Fruit fly (Drosophila melanogaster): Measurements from ENCODE around the gene CG33178.

Gene CG33178

dm6 chrX:15043013-15043699, 39.5 kb upstream of the CG33178 start (continued):
- TF ChIP-seq net (GFP tag; optimal IDR thresholded peaks at IDR 0.05) (peak; percentile 82), CG32006 (GFP tag; optimal IDR thresholded peaks at IDR 0.05) (peak; percentile 88), Hr4 (GFP tag; optimal IDR thresholded peaks at IDR 0.05) (peak; percentile 85), fd85E (GFP tag; optimal IDR thresholded peaks at IDR 0.05) (no peak), spab (GFP tag; optimal IDR thresholded peaks at IDR 0.05) (peak; percentile 45), vri (GFP tag; optimal IDR thresholded peaks at IDR 0.05) (peak; percentile 64), CG11762 (GFP tag; optimal IDR thresholded peaks at IDR 0.05; ENCODE audit: insufficient read depth) (peak; percentile 35), CG1621 (tag; optimal IDR thresholded peaks at IDR 0.05) (peak; percentile 46), ss (GFP tag; optimal IDR thresholded peaks at IDR 0.05) (no peak), fkh (GFP tag; optimal IDR thresholded peaks at IDR 0.05) (peak; percentile 95), topi (GFP tag; optimal IDR thresholded peaks at IDR 0.05) (peak; percentile 84), Blimp-1 (GFP tag; optimal IDR thresholded peaks at IDR 0.05) (peak; percentile 12), Met (GFP tag; optimal IDR thresholded peaks at IDR 0.05) (peak; percentile 82), CG11902 (GFP tag; optimal IDR thresholded peaks at IDR 0.05) (peak; percentile 60), pdm3 (GFP tag; optimal IDR thresholded peaks at IDR 0.05) (peak; percentile 86), Sox15 (GFP tag; optimal IDR thresholded peaks at IDR 0.05) (peak; percentile 46)

dm6 chrX:15043700-15044225, 38.9 kb upstream of the CG33178 start, which contains the start of gene CG5541:
TSS of gene CG5541 (plus strand) at chrX:15044123.
- TF ChIP-seq CG11294 (GFP tag; IDR thresholded peaks at IDR 0.05) (no peak), Smox (GFP tag; optimal IDR thresholded peaks at IDR 0.05) (peak; percentile 31), CG6163 (GFP tag; IDR thresholded peaks at IDR 0.05) (peak; percentile 35; the same call in 1 of the 3 replicates), CG10669 (GFP tag; optimal IDR thresholded peaks at IDR 0.05) (peak; percentile 16), CG34406 (GFP tag; optimal IDR thresholded peaks at IDR 0.05) (peak; percentile 3), Sox14 (GFP tag; optimal IDR thresholded peaks at IDR 0.05) (no peak), CG8119 (GFP tag; IDR thresholded peaks at IDR 0.05) (no peak), CG6854 (GFP tag; optimal IDR thresholded peaks at IDR 0.05) (no peak), CG32006 (GFP tag; optimal IDR thresholded peaks at IDR 0.05) (peak; percentile 2), CG6276 (GFP tag; optimal IDR thresholded peaks at IDR 0.05) (no peak), Met (GFP tag; optimal IDR thresholded peaks at IDR 0.05) (peak; percentile 48), fd85E (GFP tag; optimal IDR thresholded peaks at IDR 0.05) (no peak), Sox15 (GFP tag; optimal IDR thresholded peaks at IDR 0.05) (no peak), esn (GFP tag; optimal IDR thresholded peaks at IDR 0.05) (peak; percentile 48), cyc (GFP tag; optimal IDR thresholded peaks at IDR 0.05) (no peak), CG16779 (tag; optimal IDR thresholded peaks at IDR 0.05) (no peak), CG3032 (tag; optimal IDR thresholded peaks at IDR 0.05) (no peak), fd59A (GFP tag; optimal IDR thresholded peaks at IDR 0.05) (peak; percentile 45), CG8632 (GFP tag; optimal IDR thresholded peaks at IDR 0.05) (no peak), CG6808 (GFP tag; optimal IDR thresholded peaks at IDR 0.05) (peak; percentile 40), CG11762 (GFP tag; optimal IDR thresholded peaks at IDR 0.05; ENCODE audit: insufficient read depth) (no peak), Gug (GFP tag; IDR thresholded peaks at IDR 0.05) (no peak), Hr4 (GFP tag; optimal IDR thresholded peaks at IDR 0.05) (no peak), achi (GFP tag; optimal IDR thresholded peaks at IDR 0.05) (peak; percentile 6), Sox102F (GFP tag; optimal IDR thresholded peaks at IDR 0.05) (peak; percentile 16), CG1621 (tag; optimal IDR thresholded peaks at IDR 0.05) (peak; percentile 11), CG31627 (GFP tag; optimal IDR thresholded peaks at IDR 0.05) (no peak), spab (GFP tag; optimal IDR thresholded peaks at IDR 0.05) (peak; percentile 27), Eip93F (GFP tag; optimal IDR thresholded peaks at IDR 0.05) (no peak), OdsH (GFP tag; optimal IDR thresholded peaks at IDR 0.05) (no peak), dac (GFP tag; optimal IDR thresholded peaks at IDR 0.05) (no peak), pdm3 (GFP tag; optimal IDR thresholded peaks at IDR 0.05) (no peak), CG4318 (GFP tag; optimal IDR thresholded peaks at IDR 0.05) (no peak), Ets96B (tag; optimal IDR thresholded peaks at IDR 0.05) (no peak), vri (GFP tag; optimal IDR thresholded peaks at IDR 0.05) (peak; percentile 11), CG6792 (GFP tag; optimal IDR thresholded peaks at IDR 0.05) (peak; percentile 1), lz (GFP tag; optimal IDR thresholded peaks at IDR 0.05) (no peak), Hr38 (GFP tag; optimal IDR thresholded peaks at IDR 0.05) (no peak), fkh (GFP tag; optimal IDR thresholded peaks at IDR 0.05) (peak; percentile 30), Eip75B (GFP tag; optimal IDR thresholded peaks at IDR 0.05) (peak; percentile 31), net (GFP tag; optimal IDR thresholded peaks at IDR 0.05) (no peak), CG9139 (GFP tag; optimal IDR thresholded peaks at IDR 0.05) (no peak)
